Fruit fly (Drosophila melanogaster) whole organism, wandering third instar larva: Measurements from ENCODE around the gene del.
A peak's percentile ranks its signal among the peaks of the same experiment; 100 is the strongest.

Source experiments
- Abd-B ChIP-seq: fragments of >200 bp; optimal IDR thresholded peaks from 2 replicates; lab custom pipeline; 2017; ENCODE audit warnings: missing biosample characterization, missing genetic modification characterization
- CG32264 ChIP-seq: fragments of 200-800 bp; sonication (Bioruptor generic); optimal IDR thresholded peaks from 2 replicates; lab custom pipeline; 2016; ENCODE audit warnings: missing biosample characterization, missing genetic modification characterization
- CG9705 ChIP-seq: fragments of 200-800 bp; sonication (Bioruptor generic); optimal IDR thresholded peaks from 2 replicates; lab custom pipeline; 2018; ENCODE audit warnings: missing biosample characterization, mild to moderate bottlenecking, missing genetic modification characterization
- CrebA ChIP-seq: fragments of 200-800 bp; sonication (Bioruptor generic); optimal IDR thresholded peaks from 2 replicates; lab custom pipeline; 2016; ENCODE audit warnings: missing biosample characterization, mild to moderate bottlenecking, missing genetic modification characterization, borderline replicate concordance
- Dfd ChIP-seq: fragments of >200 bp; optimal IDR thresholded peaks from 2 replicates; lab custom pipeline; 2017; ENCODE audit warnings: missing biosample characterization, missing genetic modification characterization
- Dif ChIP-seq: fragments of 200-275, 200-300 bp; sonication (Bioruptor generic); optimal IDR thresholded peaks from 2 replicates; lab custom pipeline; 2018; ENCODE audit warnings: missing biosample characterization, missing genetic modification characterization; ENCODE audit not compliant: partially characterized antibody
- GATAd ChIP-seq: sonication (Bioruptor generic); optimal IDR thresholded peaks from 2 replicates; lab custom pipeline; 2016; ENCODE audit warnings: missing biosample characterization, missing genetic modification characterization
- HLH106 ChIP-seq: fragments of 200-800 bp; optimal IDR thresholded peaks from 3 replicates; lab custom pipeline; 2019; ENCODE audit warnings: missing biosample characterization, mild to moderate bottlenecking, missing genetic modification characterization, moderate library complexity
- Hnf4 ChIP-seq: fragments of 200-800 bp; sonication (Bioruptor generic); optimal IDR thresholded peaks from 2 replicates; lab custom pipeline; 2016; ENCODE audit warnings: missing biosample characterization, mild to moderate bottlenecking, missing genetic modification characterization
- Hr78 ChIP-seq: fragments of >200 bp; optimal IDR thresholded peaks from 2 replicates; lab custom pipeline; 2017; ENCODE audit warnings: missing biosample characterization, missing genetic modification characterization
- Hr83 ChIP-seq: fragments of 200-300 bp; sonication (Bioruptor generic); optimal IDR thresholded peaks from 2 replicates; lab custom pipeline; 2016; ENCODE audit warnings: missing biosample characterization, mild to moderate bottlenecking, missing genetic modification characterization, moderate library complexity; ENCODE audit not compliant: poor library complexity, severe bottlenecking
- Jra ChIP-seq: sonication (Bioruptor generic); optimal IDR thresholded peaks from 2 replicates; lab custom pipeline; 2016; ENCODE audit warnings: missing biosample characterization, missing genetic modification characterization
- Mio ChIP-seq: sonication (Bioruptor generic); optimal IDR thresholded peaks from 2 replicates; lab custom pipeline; 2016; ENCODE audit warnings: missing biosample characterization, missing genetic modification characterization
- Myc ChIP-seq: fragments of >200 bp; optimal IDR thresholded peaks from 2 replicates; lab custom pipeline; 2017
- N ChIP-seq: fragments of >200 bp; optimal IDR thresholded peaks from 2 replicates; lab custom pipeline; 2018; ENCODE audit warnings: missing biosample characterization, missing external identifiers, missing genetic modification characterization
- OdsH ChIP-seq: fragments of 200-800 bp; sonication (Bioruptor generic); optimal IDR thresholded peaks from 2 replicates; lab custom pipeline; 2016; ENCODE audit warnings: missing biosample characterization, mild to moderate bottlenecking, missing genetic modification characterization
- Rel ChIP-seq, 2 experiments: fragments of 200-800 bp; sonication (Bioruptor generic) in 1 of 2; optimal IDR thresholded peaks; 2 replicates in 1 of 2; 3 replicates in 1 of 2; lab custom pipeline; 2016 to 2019; ENCODE audit warnings: mild to moderate bottlenecking in 2 of 2, missing biosample characterization in 2 of 2, missing genetic modification characterization in 2 of 2, moderate library complexity in 1 of 2
- Sp1 ChIP-seq: fragments of 200-800 bp; sonication (Bioruptor generic); optimal IDR thresholded peaks from 3 replicates; lab custom pipeline; 2019; ENCODE audit warnings: missing biosample characterization, mild to moderate bottlenecking, missing genetic modification characterization, moderate library complexity
- Vsx2 ChIP-seq: fragments of 200-300, 225-300 bp; sonication (Bioruptor generic); optimal IDR thresholded peaks from 2 replicates; lab custom pipeline; 2018; ENCODE audit warnings: missing biosample characterization, missing genetic modification characterization; ENCODE audit not compliant: partially characterized antibody
- br ChIP-seq: fragments of 200-800 bp; sonication (Bioruptor generic); optimal IDR thresholded peaks from 2 replicates; lab custom pipeline; 2016; ENCODE audit warnings: missing biosample characterization, missing genetic modification characterization
- brk ChIP-seq: fragments of 200-800 bp; sonication (Bioruptor generic); optimal IDR thresholded peaks from 2 replicates; lab custom pipeline; 2016; ENCODE audit warnings: missing biosample characterization, mild to moderate bottlenecking, missing genetic modification characterization
- dl ChIP-seq, 2 experiments: fragments of 175-275, 200-275 bp in 1 of 2; fragments of 200-275 bp in 1 of 2; sonication (Bioruptor generic); optimal IDR thresholded peaks; lab custom pipeline; 2018; ENCODE audit warnings: mild to moderate bottlenecking in 2 of 2, missing biosample characterization in 2 of 2, missing genetic modification characterization in 2 of 2, moderate library complexity in 2 of 2; ENCODE audit not compliant: partially characterized antibody in 2 of 2, insufficient read depth in 1 of 2
- dmrt93B ChIP-seq: fragments of 200-800 bp; sonication (Bioruptor generic); optimal IDR thresholded peaks from 2 replicates; lab custom pipeline; 2018; ENCODE audit warnings: missing biosample characterization, mild to moderate bottlenecking, missing genetic modification characterization
- dsf ChIP-seq: sonication (Bioruptor generic); optimal IDR thresholded peaks from 2 replicates; lab custom pipeline; 2016; ENCODE audit warnings: missing biosample characterization, missing genetic modification characterization, borderline replicate concordance
- ey ChIP-seq: fragments of 200-800 bp; sonication (Bioruptor generic); optimal IDR thresholded peaks from 2 replicates; lab custom pipeline; 2016; ENCODE audit warnings: missing biosample characterization, missing genetic modification characterization
- foxo ChIP-seq, 2 experiments: fragments of 200-800 bp; sonication (Bioruptor generic); optimal IDR thresholded peaks; 2 replicates in 1 of 2; 3 replicates in 1 of 2; lab custom pipeline; 2016 to 2017; ENCODE audit warnings: missing biosample characterization in 2 of 2, missing genetic modification characterization in 2 of 2
- fru ChIP-seq: fragments of 200-800 bp; sonication (Bioruptor generic); optimal IDR thresholded peaks from 3 replicates; lab custom pipeline; 2016; ENCODE audit warnings: missing biosample characterization, mild to moderate bottlenecking, missing genetic modification characterization
- h ChIP-seq: fragments of 200-800 bp; sonication (Bioruptor generic); optimal IDR thresholded peaks from 3 replicates; lab custom pipeline; 2016; ENCODE audit warnings: missing biosample characterization, mild to moderate bottlenecking, missing genetic modification characterization
- jim ChIP-seq: fragments of 175-275, 200-325 bp; sonication (Bioruptor generic); optimal IDR thresholded peaks from 2 replicates; lab custom pipeline; 2016; ENCODE audit warnings: missing biosample characterization, mild to moderate bottlenecking, missing genetic modification characterization
- lola ChIP-seq: fragments of >200 bp; optimal IDR thresholded peaks from 2 replicates; lab custom pipeline; 2017; ENCODE audit warnings: missing biosample characterization, missing genetic modification characterization
- pan ChIP-seq: fragments of >200 bp; optimal IDR thresholded peaks from 2 replicates; lab custom pipeline; 2017
- psq ChIP-seq: fragments of 200-800 bp; sonication (Bioruptor generic); optimal IDR thresholded peaks from 3 replicates; lab custom pipeline; 2017; ENCODE audit warnings: missing biosample characterization, mild to moderate bottlenecking, missing genetic modification characterization, moderate library complexity
- rgr ChIP-seq: fragments of 200-800 bp; sonication (Bioruptor generic); optimal IDR thresholded peaks from 3 replicates; lab custom pipeline; 2016; ENCODE audit warnings: missing biosample characterization, mild to moderate bottlenecking, missing genetic modification characterization
- sage ChIP-seq: fragments of 200-800 bp; sonication (Bioruptor generic); optimal IDR thresholded peaks from 2 replicates; lab custom pipeline; 2016; ENCODE audit warnings: missing biosample characterization, mild to moderate bottlenecking, missing genetic modification characterization
- sv ChIP-seq: fragments of 200-800 bp; sonication (Bioruptor generic); optimal IDR thresholded peaks from 3 replicates; lab custom pipeline; 2016; ENCODE audit warnings: missing biosample characterization, missing genetic modification characterization
- tai ChIP-seq: sonication (Bioruptor generic); optimal IDR thresholded peaks from 2 replicates; lab custom pipeline; 2016; ENCODE audit warnings: missing biosample characterization, missing genetic modification characterization
- usp ChIP-seq: fragments of >200 bp; optimal IDR thresholded peaks from 2 replicates; lab custom pipeline; 2017; ENCODE audit warnings: missing biosample characterization, missing genetic modification characterization
- woc ChIP-seq: sonication (Bioruptor generic); optimal IDR thresholded peaks from 2 replicates; lab custom pipeline; 2016; ENCODE audit warnings: missing biosample characterization, mild to moderate bottlenecking, missing genetic modification characterization

Gene del

DNA sequence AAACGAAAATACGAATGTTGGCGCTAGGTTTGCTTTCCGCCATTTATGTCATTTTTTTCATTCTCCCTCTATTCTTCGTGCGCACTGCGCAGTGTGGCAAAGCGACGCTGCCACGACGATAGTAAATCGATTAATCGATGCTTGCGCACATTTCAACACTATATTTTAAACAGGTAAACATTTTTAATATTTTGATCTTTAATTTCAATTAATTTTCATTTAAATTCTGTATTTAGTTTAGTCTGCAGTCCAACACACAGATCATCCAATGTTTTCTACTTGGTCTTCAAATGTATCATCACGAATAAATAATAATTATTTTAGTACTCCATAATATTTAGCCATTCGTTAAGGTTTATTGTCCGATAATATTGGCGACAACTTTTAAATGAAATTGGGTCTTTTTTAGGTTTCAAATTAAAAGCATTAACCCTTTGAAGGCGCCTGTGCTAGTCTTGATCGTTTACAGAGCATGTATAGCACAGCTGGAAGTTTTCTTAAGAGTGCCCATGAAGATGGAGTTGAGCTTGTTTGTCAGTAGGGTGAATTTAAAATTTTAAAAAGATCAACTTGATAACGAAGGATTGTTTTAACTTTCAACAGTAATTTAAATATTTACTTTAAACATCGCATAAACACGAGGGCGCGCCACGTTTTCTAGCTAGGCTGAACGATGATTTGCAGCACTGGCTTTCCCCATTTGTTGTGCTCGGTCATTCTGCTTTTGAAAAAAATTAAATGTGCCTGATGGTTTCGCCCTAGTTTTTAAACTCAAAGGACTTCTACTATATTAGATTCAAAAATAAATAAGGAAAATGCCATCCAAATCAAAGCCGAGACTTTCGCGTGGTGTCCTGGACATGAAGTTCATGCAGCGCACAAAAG, 8.1 kb upstream of the del start, which contains the start of the genes Mpp6 and E2f2 (continued):
- TF ChIP-seq GATAd (GFP tag; lab: Kevin White, UChicago) = no peak
- TF ChIP-seq foxo (GFP tag; optimal IDR thresholded peaks at IDR 0.05; lab: Kevin White, UChicago) = peak in 1 of 2 experiments; percentile 33
- no peak for TF ChIP-seq fru (GFP tag; lab: Kevin White, UChicago)
- TF ChIP-seq Dfd (GFP tag; lab: Kevin White, UChicago) = no peak
- TF ChIP-seq sage (GFP tag; lab: Kevin White, UChicago) = no peak
- TF ChIP-seq pan (lab: Kevin White, UChicago) = no peak
- TF ChIP-seq Hr83 = peak; percentile 74
- no peak for TF ChIP-seq jim (GFP tag; lab: Kevin White, UChicago)
- peak; percentile 61 for TF ChIP-seq Jra (GFP tag; lab: Kevin White, UChicago)
- TF ChIP-seq Mio (GFP tag; lab: Kevin White, UChicago) = no peak
- no peak for TF ChIP-seq brk (GFP tag; lab: Kevin White, UChicago)

DNA sequence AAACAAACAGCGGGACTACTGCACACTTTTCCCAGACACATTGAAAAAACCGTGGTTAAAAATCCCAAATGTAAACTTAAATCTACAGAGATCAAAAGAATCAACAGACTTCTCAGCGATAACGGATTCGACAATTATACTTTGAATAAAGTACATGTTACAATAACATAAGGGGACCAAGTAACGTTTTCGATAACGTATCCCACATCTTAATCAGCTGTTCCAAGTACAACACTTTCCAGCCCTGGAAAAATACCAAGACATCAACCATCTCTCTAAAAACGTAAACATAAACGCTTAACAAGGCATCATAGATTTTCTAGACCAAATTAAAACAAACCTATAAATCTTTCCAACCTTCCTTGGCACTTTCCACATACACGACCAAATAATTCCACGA, 5.5 kb upstream of the del start:
- TF ChIP-seq Rel (GFP tag; optimal IDR thresholded peaks at IDR 0.05; lab: Kevin White, UChicago) (no peak), Rel (tag; optimal IDR thresholded peaks at IDR 0.05; lab: Kevin White, UChicago) (peak; percentile 62), h (GFP tag; lab: Kevin White, UChicago) (no peak), brk (GFP tag; lab: Kevin White, UChicago) (peak; percentile 55)

DNA sequence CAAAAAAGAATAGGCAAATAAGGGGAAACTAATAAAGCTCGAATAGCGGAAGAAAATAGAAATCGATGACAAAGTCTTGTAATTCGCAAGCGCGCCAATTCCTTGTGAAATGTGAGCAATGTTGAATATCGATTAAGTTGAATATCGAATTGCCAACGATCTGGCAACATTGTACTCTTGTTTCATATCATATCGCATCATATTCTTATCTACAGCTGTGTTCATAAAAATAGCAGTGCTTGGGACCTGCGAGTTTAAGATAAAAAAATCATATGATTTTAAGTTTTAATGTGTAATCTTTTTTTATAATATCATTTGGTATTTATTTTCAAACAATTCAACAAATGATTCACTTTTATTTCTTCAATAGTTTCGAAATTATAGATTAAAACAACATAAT, 707 bp upstream of the del start:
- TF ChIP-seq br (GFP tag; lab: Kevin White, UChicago) (no peak), lola (GFP tag; lab: Kevin White, UChicago) (no peak), N (no peak), dl (GFP tag; optimal IDR thresholded peaks at IDR 0.05; lab: Kevin White, UChicago; ENCODE audit: insufficient read depth in 1 of 2, partially characterized antibody in 2 of 2) (no peak), rgr (GFP tag; lab: Kevin White, UChicago) (peak; percentile 25), dmrt93B (GFP tag; lab: Kevin White, UChicago) (no peak), dsf (GFP tag; lab: Kevin White, UChicago) (no peak), Myc (lab: Kevin White, UChicago) (no peak), jim (GFP tag; lab: Kevin White, UChicago) (no peak), CG9705 (GFP tag; lab: Kevin White, UChicago) (peak; percentile 4), Rel (GFP tag; optimal IDR thresholded peaks at IDR 0.05; lab: Kevin White, UChicago) (no peak), Rel (tag; optimal IDR thresholded peaks at IDR 0.05; lab: Kevin White, UChicago) (no peak), brk (GFP tag; lab: Kevin White, UChicago) (no peak), Mio (GFP tag; lab: Kevin White, UChicago) (no peak), usp (no peak), HLH106 (tag; lab: Kevin White, UChicago) (peak; percentile 39), Sp1 (GFP tag; lab: Kevin White, UChicago) (no peak), ey (no peak), Dif (GFP tag; lab: Kevin White, UChicago) (no peak), woc (GFP tag; lab: Kevin White, UChicago) (peak; percentile 62), h (GFP tag; lab: Kevin White, UChicago) (no peak), Hr78 (GFP tag; lab: Kevin White, UChicago) (no peak), Jra (GFP tag; lab: Kevin White, UChicago) (no peak), OdsH (GFP tag; lab: Kevin White, UChicago) (no peak), psq (GFP tag; lab: Kevin White, UChicago) (no peak), Dfd (GFP tag; lab: Kevin White, UChicago) (no peak), pan (lab: Kevin White, UChicago) (no peak), sage (GFP tag; lab: Kevin White, UChicago) (no peak), Hnf4 (peak; percentile 44), CrebA (GFP tag; lab: Kevin White, UChicago) (no peak), tai (peak; percentile 14), Vsx2 (GFP tag; lab: Kevin White, UChicago) (no peak), sv (GFP tag; lab: Kevin White, UChicago) (peak; percentile 46), GATAd (GFP tag; lab: Kevin White, UChicago) (no peak), foxo (GFP tag; optimal IDR thresholded peaks at IDR 0.05; lab: Kevin White, UChicago) (no peak), Abd-B (GFP tag; lab: Kevin White, UChicago) (no peak), CG32264 (GFP tag; lab: Kevin White, UChicago) (no peak), Hr83 (peak; percentile 48), fru (GFP tag; lab: Kevin White, UChicago) (no peak)
